Fruit fly (Drosophila melanogaster): ENCODE data around the gene PSMG1.

PSMG1 gene

DNA sequence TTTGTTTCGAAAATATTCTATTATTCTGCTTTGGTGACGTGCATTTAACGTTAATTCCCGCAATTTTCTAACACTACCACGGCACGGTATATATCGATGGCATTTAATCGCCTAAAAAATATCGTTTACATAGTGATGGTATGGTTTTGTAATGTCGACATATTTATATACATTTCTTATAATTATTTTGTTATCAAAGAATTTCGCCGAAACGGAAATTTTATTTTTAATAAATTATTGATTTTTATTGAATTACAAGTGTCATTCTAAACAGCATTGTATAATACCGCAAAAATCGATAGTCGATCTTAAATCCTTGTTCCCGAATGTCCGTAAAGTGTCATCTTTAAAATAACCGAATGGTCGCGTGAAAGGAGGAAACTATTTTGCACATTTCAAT, 30.3 kb upstream of the PSMG1 start, which contains the start of the genes Sec20 and dgrn (continued):
- TF ChIP-seq pros (GFP tag; optimal IDR thresholded peaks at IDR 0.05), result no peak
- TF ChIP-seq tll (GFP tag; optimal IDR thresholded peaks at IDR 0.05), result no peak
- peak in 1 of 3 experiments; percentile 69 for TF ChIP-seq lola (GFP tag; optimal IDR thresholded peaks at IDR 0.05)
- peak; percentile 46; the same call in 1 of the 3 replicates for TF ChIP-seq dysf (GFP tag; IDR thresholded peaks at IDR 0.05)
- peak; percentile 20 for TF ChIP-seq CG33213 (GFP tag; optimal IDR thresholded peaks at IDR 0.05)
- no peak for TF ChIP-seq CG33557 (GFP tag; optimal IDR thresholded peaks at IDR 0.05)
- peak; percentile 67 for TF ChIP-seq CG1647 (GFP tag; optimal IDR thresholded peaks at IDR 0.05)
- TF ChIP-seq Sin3A (optimal IDR thresholded peaks at IDR 0.05), result peak; percentile 40
- no peak for TF ChIP-seq CG17612 (GFP tag; IDR thresholded peaks at IDR 0.05)
- no peak for TF ChIP-seq CG31365 (tag; optimal IDR thresholded peaks at IDR 0.05)
- peak; percentile 59 for TF ChIP-seq CG12942 (GFP tag; optimal IDR thresholded peaks at IDR 0.05)
- no peak for TF ChIP-seq ac (GFP tag; optimal IDR thresholded peaks at IDR 0.05)
- 0 out of 2 replicates have a peak, but pooled peaks have one; percentile 15 for TF ChIP-seq CG5953 (GFP tag; IDR thresholded peaks at IDR 0.05)
- no peak for TF ChIP-seq CG8281 (tag; optimal IDR thresholded peaks at IDR 0.05)
- TF ChIP-seq ato (GFP tag; IDR thresholded peaks at IDR 0.05; ENCODE audit: partially characterized antibody), result peak; percentile 80; the same call in 1 of the 2 replicates
- TF ChIP-seq CG10565 (GFP tag; optimal IDR thresholded peaks at IDR 0.05), result no peak
- peak; percentile 64 for TF ChIP-seq CG15514 (GFP tag; optimal IDR thresholded peaks at IDR 0.05)
- TF ChIP-seq Gsc (GFP tag; IDR thresholded peaks at IDR 0.05), result no peak
- TF ChIP-seq CG14860 (GFP tag; IDR thresholded peaks at IDR 0.05; ENCODE audit: partially characterized antibody), result peak; percentile 82
- peak; percentile 95 for TF ChIP-seq unc-4 (GFP tag; IDR thresholded peaks at IDR 0.05; ENCODE audit: partially characterized antibody)
- peak; percentile 94 for TF ChIP-seq bbx (GFP tag; IDR thresholded peaks at IDR 0.05; ENCODE audit: partially characterized antibody)
- TF ChIP-seq kah (GFP tag; optimal IDR thresholded peaks at IDR 0.05), result no peak
- TF ChIP-seq Scr (GFP tag; IDR thresholded peaks at IDR 0.05; ENCODE audit: partially characterized antibody), result peak; percentile 97
- TF ChIP-seq cato (GFP tag; optimal IDR thresholded peaks at IDR 0.05; ENCODE audit: borderline replicate concordance), result peak; percentile 50
- peak; percentile 57 for TF ChIP-seq vfl (GFP tag; optimal IDR thresholded peaks at IDR 0.05)
- no peak for TF ChIP-seq pita (GFP tag; optimal IDR thresholded peaks at IDR 0.05)
- TF ChIP-seq CG2202 (tag; optimal IDR thresholded peaks at IDR 0.05), result peak; percentile 37
- TF ChIP-seq jumu (GFP tag; optimal IDR thresholded peaks at IDR 0.05), result peak; percentile 23
- TF ChIP-seq bcd (GFP tag; optimal IDR thresholded peaks at IDR 0.05), result peak; percentile 62
- TF ChIP-seq CG17385 (GFP tag; optimal IDR thresholded peaks at IDR 0.05), result peak; percentile 44
- TF ChIP-seq CG4328 (GFP tag; optimal IDR thresholded peaks at IDR 0.05), result peak; percentile 46
- TF ChIP-seq CG3847 (GFP tag; IDR thresholded peaks at IDR 0.05), result peak; percentile 77
- no peak; the same call in none of the 2 replicates for TF ChIP-seq vvl (GFP tag; IDR thresholded peaks at IDR 0.05)
- TF ChIP-seq cwo (GFP tag; optimal IDR thresholded peaks at IDR 0.05), result peak; percentile 31
- TF ChIP-seq B-H1 (GFP tag; IDR thresholded peaks at IDR 0.05), result no peak
- TF ChIP-seq chn (GFP tag; optimal IDR thresholded peaks at IDR 0.05), result peak; percentile 50
- TF ChIP-seq Xbp1 (GFP tag; optimal IDR thresholded peaks at IDR 0.05), result peak; percentile 82
- TF ChIP-seq CG11723 (GFP tag; optimal IDR thresholded peaks at IDR 0.05), result peak; percentile 19
- no peak for TF ChIP-seq sc (optimal IDR thresholded peaks at IDR 0.05)
- peak; percentile 30 for TF ChIP-seq sc (GFP tag; optimal IDR thresholded peaks at IDR 0.05)
- TF ChIP-seq CG6654 (GFP tag; optimal IDR thresholded peaks at IDR 0.05), result no peak
- TF ChIP-seq Taf1 (GFP tag; IDR thresholded peaks at IDR 0.05), result 0 out of 2 replicates have a peak, but pooled peaks have one; percentile 28
- TF ChIP-seq usp (GFP tag; optimal IDR thresholded peaks at IDR 0.05), result no peak
- TF ChIP-seq gcm (GFP tag; optimal IDR thresholded peaks at IDR 0.05), result peak; percentile 61
- TF ChIP-seq tio (GFP tag; optimal IDR thresholded peaks at IDR 0.05), result no peak
- no peak for TF ChIP-seq GATAe (GFP tag; conservative IDR thresholded peaks at IDR 0.05)
- no peak for TF ChIP-seq Poxn (GFP tag; IDR thresholded peaks at IDR 0.05)
- no peak for TF ChIP-seq CG12769 (tag; optimal IDR thresholded peaks at IDR 0.05)
- TF ChIP-seq sr (GFP tag; IDR thresholded peaks at IDR 0.05), result no peak
- TF ChIP-seq D19A (tag; optimal IDR thresholded peaks at IDR 0.05), result peak; percentile 70

All from whole organism, embryonic.